Fruit fly (Drosophila melanogaster) whole organism, embryonic: ENCODE data around the gene dwg.
A peak's percentile ranks its signal among the peaks of the same experiment; 100 is the strongest.

Experiments used
- BEAF-32 ChIP-seq: fragments of 200-800 bp; sonication (Bioruptor generic); optimal IDR thresholded peaks from 3 replicates; lab custom pipeline; 2017; ENCODE audit warnings: missing biosample characterization, missing genetic modification characterization, mild to moderate bottlenecking, moderate library complexity, missing genetic modification reagents
- Bgb ChIP-seq: fragments of 200-800 bp; sonication (Bioruptor generic); IDR thresholded peaks from 2 replicates; pipeline ENCODE4 v1.3.6; 2022; ENCODE audit warnings: missing biosample characterization, missing genetic modification characterization; ENCODE audit not compliant: partially characterized antibody
- CG10565 ChIP-seq: fragments of 200-800 bp; sonication (Bioruptor generic); optimal IDR thresholded peaks from 3 replicates; lab custom pipeline; 2016; ENCODE audit warnings: missing biosample characterization, mild to moderate bottlenecking, missing genetic modification characterization
- CG11085 ChIP-seq: fragments of 200-800 bp; sonication (Bioruptor generic); IDR thresholded peaks from 2 replicates; pipeline ENCODE4 v1.3.6; 2022; ENCODE audit warnings: missing biosample characterization, missing genetic modification characterization
- CG12104 ChIP-seq: fragments of 200-800 bp; sonication (Bioruptor generic); optimal IDR thresholded peaks from 3 replicates; lab custom pipeline; 2016; ENCODE audit warnings: missing biosample characterization, missing genetic modification characterization
- CG12155 ChIP-seq: fragments of 200-800 bp; sonication (Bioruptor generic); optimal IDR thresholded peaks from 3 replicates; lab custom pipeline; 2016; ENCODE audit warnings: missing biosample characterization, missing genetic modification characterization
- CG14710 ChIP-seq: fragments of 200-800 bp; sonication (Bioruptor generic); optimal IDR thresholded peaks from 3 replicates; lab custom pipeline; 2019; ENCODE audit warnings: missing biosample characterization, mild to moderate bottlenecking, missing genetic modification characterization, moderate library complexity
- CG15514 ChIP-seq: fragments of 200-800 bp; sonication (Bioruptor generic); optimal IDR thresholded peaks from 3 replicates; lab custom pipeline; 2017; ENCODE audit warnings: missing biosample characterization, missing genetic modification characterization, mild to moderate bottlenecking, moderate library complexity, missing genetic modification reagents
- CG15601 ChIP-seq: fragments of 200-800 bp; sonication (Bioruptor generic); optimal IDR thresholded peaks from 3 replicates; lab custom pipeline; 2019; ENCODE audit warnings: missing biosample characterization, mild to moderate bottlenecking, missing genetic modification characterization, moderate library complexity
- CG16813 ChIP-seq: fragments of 200-800 bp; sonication (Bioruptor generic); IDR thresholded peaks from 3 replicates; pipeline ENCODE4 v1.3.6; 2022; ENCODE audit warnings: missing biosample characterization, missing genetic modification characterization; ENCODE audit not compliant: partially characterized antibody
- CG17359 ChIP-seq: fragments of 200-800 bp; sonication (Bioruptor generic); optimal IDR thresholded peaks from 3 replicates; lab custom pipeline; 2018; ENCODE audit warnings: missing biosample characterization, mild to moderate bottlenecking, missing genetic modification characterization, moderate library complexity
- CG17829 ChIP-seq: fragments of 200-800 bp; optimal IDR thresholded peaks from 2 replicates; lab custom pipeline; 2019; ENCODE audit warnings: missing biosample characterization, mild to moderate bottlenecking, missing genetic modification characterization, moderate library complexity
- CG2712 ChIP-seq: fragments of 200-800 bp; optimal IDR thresholded peaks from 3 replicates; lab custom pipeline; 2019; ENCODE audit warnings: missing biosample characterization, mild to moderate bottlenecking, missing genetic modification characterization, moderate library complexity
- CG30403 ChIP-seq: fragments of 200-800 bp; sonication (Bioruptor generic); optimal IDR thresholded peaks from 3 replicates; lab custom pipeline; 2016; ENCODE audit warnings: missing biosample characterization, missing genetic modification characterization
- CG30431 ChIP-seq: fragments of 200-800 bp; sonication (Bioruptor generic); optimal IDR thresholded peaks from 2 replicates; lab custom pipeline; 2017; ENCODE audit warnings: missing biosample characterization, missing genetic modification characterization
- CG31365 ChIP-seq: fragments of 200-800 bp; sonication (Bioruptor generic); optimal IDR thresholded peaks from 2 replicates; lab custom pipeline; 2018; ENCODE audit warnings: missing biosample characterization, mild to moderate bottlenecking, missing genetic modification characterization
- CG32532 ChIP-seq: fragments of 200-800 bp; sonication (Bioruptor generic); IDR thresholded peaks from 2 replicates; pipeline ENCODE4 v1.3.6; 2022; ENCODE audit warnings: missing biosample characterization, missing genetic modification characterization
- CG4617 ChIP-seq: fragments of 200-800 bp; sonication (Bioruptor generic); optimal IDR thresholded peaks from 3 replicates; lab custom pipeline; 2016; ENCODE audit warnings: missing biosample characterization, missing genetic modification characterization, borderline replicate concordance
- CG5245 ChIP-seq: fragments of 200-800 bp; sonication (Bioruptor generic); optimal IDR thresholded peaks from 3 replicates; lab custom pipeline; 2016; ENCODE audit warnings: missing biosample characterization, missing genetic modification characterization
- CG6791 ChIP-seq: fragments of 200-800 bp; sonication (Bioruptor generic); IDR thresholded peaks from 3 replicates; pipeline ENCODE4 v1.3.6; 2022; ENCODE audit warnings: missing biosample characterization, missing genetic modification characterization; ENCODE audit not compliant: partially characterized antibody
- CG7963 ChIP-seq: fragments of 200-800 bp; sonication (Bioruptor generic); IDR thresholded peaks from 3 replicates; pipeline ENCODE4 v1.3.6; 2022; ENCODE audit warnings: missing biosample characterization, missing genetic modification characterization; ENCODE audit not compliant: partially characterized antibody
- CG9876 ChIP-seq: fragments of 200-800 bp; sonication (Bioruptor generic); optimal IDR thresholded peaks from 2 replicates; lab custom pipeline; 2016; ENCODE audit warnings: missing biosample characterization, missing genetic modification characterization
- CoRest ChIP-seq: fragments of 200-800 bp; sonication (Bioruptor generic); optimal IDR thresholded peaks from 3 replicates; lab custom pipeline; 2018; ENCODE audit warnings: missing biosample characterization, mild to moderate bottlenecking, missing genetic modification characterization, moderate library complexity
- Dll ChIP-seq: fragments of 200-800 bp; sonication (Bioruptor generic); IDR thresholded peaks from 4 replicates; pipeline ENCODE4 v1.3.6; 2022; ENCODE audit warnings: missing biosample characterization, missing genetic modification characterization; ENCODE audit not compliant: partially characterized antibody
- Doc3 ChIP-seq: fragments of 200-800 bp; sonication (Bioruptor generic); IDR thresholded peaks from 3 replicates; pipeline ENCODE4 v1.3.6; 2022; ENCODE audit warnings: missing biosample characterization, missing genetic modification characterization; ENCODE audit not compliant: partially characterized antibody
- Dp ChIP-seq: fragments of 200-800 bp; sonication (Bioruptor generic); optimal IDR thresholded peaks from 2 replicates; lab custom pipeline; 2018; ENCODE audit warnings: missing biosample characterization, mild to moderate bottlenecking, missing genetic modification characterization, moderate library complexity
- Lim3 ChIP-seq: fragments of 200-800 bp; sonication (Bioruptor generic); IDR thresholded peaks from 2 replicates; pipeline ENCODE4 v1.3.6; 2022; ENCODE audit warnings: missing biosample characterization, missing genetic modification characterization
- MBD-R2 ChIP-seq: fragments of 200-800 bp; sonication (Bioruptor generic); IDR thresholded peaks from 2 replicates; pipeline ENCODE4 v1.3.6; 2022; ENCODE audit warnings: missing biosample characterization, missing genetic modification characterization
- Med ChIP-seq: fragments of 200-800 bp; sonication (Bioruptor generic); peaks from one replicate; lab custom pipeline; 2016; ENCODE audit warnings: missing biosample characterization, missing genetic modification characterization, mild to moderate bottlenecking, inconsistent platforms, moderate library complexity
- Ptx1 ChIP-seq: fragments of 200-800 bp; sonication (Bioruptor generic); IDR thresholded peaks from 2 replicates; pipeline ENCODE4 v1.3.6; 2022; ENCODE audit warnings: missing biosample characterization, missing genetic modification characterization
- TFAM ChIP-seq: fragments of 200-800 bp; sonication (Bioruptor generic); optimal IDR thresholded peaks from 2 replicates; lab custom pipeline; 2017; ENCODE audit warnings: missing biosample characterization, missing genetic modification characterization, inconsistent platforms
- Trl ChIP-seq, 3 experiments: fragments of >200 bp in 2 of 3; fragments of 200-800 bp in 1 of 3; sonication (Bioruptor generic) in 1 of 3; optimal IDR thresholded peaks; 2 replicates in 1 of 3; 3 replicates in 2 of 3; lab custom pipeline; 2016 to 2017; ENCODE audit warnings: missing biosample characterization in 1 of 3, missing genetic modification characterization in 1 of 3
- ci ChIP-seq: fragments of 200-800 bp; sonication (Bioruptor generic); IDR thresholded peaks from 3 replicates; pipeline ENCODE4 v1.3.6; 2022; ENCODE audit warnings: missing biosample characterization, missing genetic modification characterization
- crp ChIP-seq, 2 experiments: fragments of 200-800 bp; sonication (Bioruptor generic); optimal IDR thresholded peaks; 2 replicates in 1 of 2; 3 replicates in 1 of 2; lab custom pipeline; 2017; ENCODE audit warnings: missing biosample characterization in 2 of 2, missing genetic modification characterization in 2 of 2, mild to moderate bottlenecking in 1 of 2, moderate library complexity in 1 of 2
- dimm ChIP-seq: fragments of 200-800 bp; sonication (Bioruptor generic); IDR thresholded peaks from 2 replicates; pipeline ENCODE4 v1.3.6; 2022; ENCODE audit warnings: missing biosample characterization, missing genetic modification characterization
- fru ChIP-seq: fragments of >200 bp; optimal IDR thresholded peaks from 2 replicates; lab custom pipeline; 2017
- gsb ChIP-seq: fragments of 200-800 bp; sonication (Bioruptor generic); IDR thresholded peaks from 2 replicates; pipeline ENCODE4 v1.3.6; 2022; ENCODE audit warnings: missing biosample characterization, missing genetic modification characterization
- gsb-n ChIP-seq: fragments of 200-800 bp; sonication (Bioruptor generic); optimal IDR thresholded peaks from 3 replicates; lab custom pipeline; 2018; ENCODE audit warnings: missing biosample characterization, mild to moderate bottlenecking, missing genetic modification characterization
- hb ChIP-seq: fragments of 200-800 bp; sonication (Bioruptor generic); IDR thresholded peaks from 3 replicates; pipeline ENCODE4 v1.3.6; 2022; ENCODE audit warnings: missing biosample characterization, missing genetic modification characterization; ENCODE audit not compliant: partially characterized antibody
- ind ChIP-seq: fragments of 200-800 bp; sonication (Bioruptor generic); optimal IDR thresholded peaks from 3 replicates; lab custom pipeline; 2016; ENCODE audit warnings: missing biosample characterization, missing genetic modification characterization
- mld ChIP-seq: fragments of 200-800 bp; sonication (Bioruptor generic); IDR thresholded peaks from 3 replicates; pipeline ENCODE4 v1.3.6; 2022; ENCODE audit warnings: missing biosample characterization, missing genetic modification characterization; ENCODE audit not compliant: partially characterized antibody
- nmo ChIP-seq: fragments of 200-800 bp; sonication (Bioruptor generic); optimal IDR thresholded peaks from 2 replicates; lab custom pipeline; 2018; ENCODE audit warnings: missing biosample characterization, mild to moderate bottlenecking, missing genetic modification characterization, moderate library complexity
- sc ChIP-seq, 3 experiments: fragments of >200 bp in 2 of 3; fragments of 200-800 bp in 1 of 3; sonication (Bioruptor generic) in 1 of 3; optimal IDR thresholded peaks; 2 replicates in 2 of 3; 3 replicates in 1 of 3; lab custom pipeline; 2017; ENCODE audit warnings: mild to moderate bottlenecking in 1 of 3, missing biosample characterization in 1 of 3, missing genetic modification characterization in 1 of 3, missing genetic modification reagents in 1 of 3
- seq ChIP-seq: fragments of 200-800 bp; sonication (Bioruptor generic); IDR thresholded peaks from 2 replicates; pipeline ENCODE4 v1.3.6; 2022; ENCODE audit warnings: missing biosample characterization, missing genetic modification characterization
- stwl ChIP-seq: fragments of 200-800 bp; sonication (Bioruptor generic); optimal IDR thresholded peaks from 3 replicates; lab custom pipeline; 2018; ENCODE audit warnings: missing biosample characterization, mild to moderate bottlenecking, missing genetic modification characterization, moderate library complexity
- tna ChIP-seq: fragments of 200-800 bp; sonication (Bioruptor generic); IDR thresholded peaks from 2 replicates; pipeline ENCODE4 v1.3.6; 2022; ENCODE audit warnings: missing biosample characterization, missing genetic modification characterization; ENCODE audit not compliant: partially characterized antibody
- vfl ChIP-seq: fragments of 200-800 bp; sonication (Bioruptor generic); optimal IDR thresholded peaks from 2 replicates; lab custom pipeline; 2016; ENCODE audit warnings: missing biosample characterization, missing genetic modification characterization
- wor ChIP-seq: fragments of 200-800 bp; sonication (Bioruptor generic); IDR thresholded peaks from 2 replicates; pipeline ENCODE4 v1.3.6; 2022; ENCODE audit warnings: missing biosample characterization, missing genetic modification characterization
- zfh1 ChIP-seq: fragments of 200-800 bp; sonication (Bioruptor generic); IDR thresholded peaks from 3 replicates; pipeline ENCODE4 v1.3.6; 2022; ENCODE audit warnings: missing biosample characterization, missing genetic modification characterization

Gene dwg

DNA sequence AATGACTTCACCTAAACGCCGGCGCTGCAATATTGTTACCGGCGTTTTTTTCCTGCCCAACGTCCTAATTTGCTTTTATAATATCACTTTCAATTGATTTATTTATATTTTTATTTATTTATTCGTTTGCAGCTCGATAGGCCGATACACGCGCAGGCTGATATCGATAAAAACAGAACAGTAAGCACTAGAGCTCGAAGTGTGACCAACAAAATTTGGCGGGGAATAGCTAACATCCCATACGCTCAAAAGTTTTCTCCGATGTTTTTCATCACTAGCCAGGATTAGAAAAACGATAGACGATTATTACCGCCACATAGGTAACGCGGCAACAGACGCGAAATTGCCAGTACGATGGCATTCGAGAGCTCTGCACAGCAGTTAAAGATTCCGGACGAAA lies 13.7 kb upstream of the dwg start, which contains the start of the genes CG2685 and CG2694 (continued):
- TF ChIP-seq CG30431 (GFP tag; lab: Kevin White, UChicago) (no peak), CG15601 (no peak), sc (optimal IDR thresholded peaks at IDR 0.05; lab: Kevin White, UChicago) (no peak), sc (GFP tag; optimal IDR thresholded peaks at IDR 0.05; lab: Kevin White, UChicago) (no peak), CoRest (peak; percentile 18), CG5245 (GFP tag; lab: Kevin White, UChicago) (no peak), CG31365 (no peak), CG32532 (GFP tag; lab: Robert Waterston, UW) (0 out of 2 replicates have a peak, but pooled peaks have one; percentile 13), ind (no peak), ci (peak; percentile 11; the same call in 1 of the 3 replicates), CG14710 (tag; lab: Kevin White, UChicago) (peak; percentile 13), CG17359 (no peak), CG12104 (GFP tag; lab: Kevin White, UChicago) (no peak), Dp (GFP tag; lab: Kevin White, UChicago) (peak; percentile 70), Dll (GFP tag; lab: Robert Waterston, UW) (peak; percentile 67; the same call in 3 of the 4 replicates), tna (GFP tag; lab: Robert Waterston, UW) (peak; percentile 60), CG9876 (no peak), crp (GFP tag; optimal IDR thresholded peaks at IDR 0.05; lab: Kevin White, UChicago) (no peak), CG12155 (GFP tag; lab: Kevin White, UChicago) (no peak), CG17829 (tag; lab: Kevin White, UChicago) (peak; percentile 28), mld (GFP tag; lab: Robert Waterston, UW) (peak; percentile 57; the same call in 2 of the 3 replicates), BEAF-32 (peak; percentile 74), fru (lab: Kevin White, UChicago) (no peak), nmo (GFP tag; lab: Kevin White, UChicago) (peak; percentile 10), TFAM (GFP tag; lab: Kevin White, UChicago) (no peak), gsb (GFP tag; lab: Robert Waterston, UW) (no peak), seq (no peak), vfl (GFP tag; lab: Kevin White, UChicago) (no peak), gsb-n (no peak), Trl (optimal IDR thresholded peaks at IDR 0.05; lab: Kevin White, UChicago) (no peak), Trl (GFP tag; optimal IDR thresholded peaks at IDR 0.05; lab: Kevin White, UChicago) (no peak), wor (no peak), Bgb (GFP tag; lab: Robert Waterston, UW) (peak; percentile 83), Ptx1 (GFP tag; lab: Robert Waterston, UW) (no peak), Med (GFP tag; lab: Kevin White, UChicago) (peak; percentile 71), dimm (no peak), CG30403 (peak; percentile 7), CG16813 (GFP tag; lab: Robert Waterston, UW) (peak; percentile 78), CG10565 (GFP tag; lab: Kevin White, UChicago) (no peak), CG6791 (peak; percentile 80), CG11085 (GFP tag; lab: Robert Waterston, UW) (no peak), hb (GFP tag; lab: Robert Waterston, UW) (peak; percentile 60; the same call in 1 of the 3 replicates), CG2712 (tag; lab: Kevin White, UChicago) (peak; percentile 7), zfh1 (GFP tag; lab: Robert Waterston, UW) (no peak), stwl (tag; lab: Kevin White, UChicago) (peak; percentile 68), MBD-R2 (peak; percentile 83), CG15514 (GFP tag; lab: Kevin White, UChicago) (peak; percentile 90), Lim3 (no peak), Doc3 (peak; percentile 64), CG7963 (peak; percentile 68; the same call in 2 of the 3 replicates), CG4617 (peak; percentile 33)
